Worm (Caenorhabditis elegans) whole organism, L4/young adult: Measurements from ENCODE around the gene seu-1.

ENCODE experiments used
- W03F9.2 ChIP-seq: fragments of 150-350 bp; optimal IDR thresholded peaks from 2 replicates; lab custom pipeline; 2014; ENCODE audit warnings: missing biosample characterization, missing genetic modification characterization
- dao-5 ChIP-seq: sonication (generic microtip); optimal IDR thresholded peaks from 2 replicates; lab custom pipeline; 2016; ENCODE audit warnings: missing genotype, missing genetic modification characterization, moderate library complexity, missing compliant biosample characterization
- him-1 ChIP-seq: sonication (generic microtip); optimal IDR thresholded peaks from 2 replicates; lab custom pipeline; 2016; ENCODE audit warnings: missing genotype, missing genetic modification reagents, missing genetic modification characterization, missing compliant biosample characterization

- TF ChIP-seq him-1 (tag; lab: Kevin White, UChicago) (no peak), dao-5 (no peak), W03F9.2 (tag; lab: Kevin White, UChicago) (no peak)
These were observed 3.7 kb upstream of the seu-1 start for ce11 chrIV:6325772-6326171.
